Fruit fly (Drosophila melanogaster) whole organism, embryonic: ENCODE measurements around the gene RpS12.

Source experiments
- CG1024 ChIP-seq: fragments of 200-800 bp; sonication (Bioruptor generic); IDR thresholded peaks from 2 replicates; pipeline ENCODE4 v1.3.6; 2022; ENCODE audit warnings: missing biosample characterization, missing genetic modification characterization
- CG10979 ChIP-seq: fragments of 200-800 bp; sonication (Bioruptor generic); optimal IDR thresholded peaks from 2 replicates; lab custom pipeline; 2018; ENCODE audit warnings: missing biosample characterization, mild to moderate bottlenecking, missing genetic modification characterization, moderate library complexity
- CG12104 ChIP-seq: fragments of 200-800 bp; sonication (Bioruptor generic); optimal IDR thresholded peaks from 3 replicates; lab custom pipeline; 2016; ENCODE audit warnings: missing biosample characterization, missing genetic modification characterization
- CG1233 ChIP-seq: fragments of 200-800 bp; sonication (Bioruptor generic); optimal IDR thresholded peaks from 4 replicates; lab custom pipeline; 2018; ENCODE audit warnings: missing biosample characterization, mild to moderate bottlenecking, missing genetic modification characterization
- CG15601 ChIP-seq: fragments of 200-800 bp; sonication (Bioruptor generic); optimal IDR thresholded peaks from 3 replicates; lab custom pipeline; 2019; ENCODE audit warnings: missing biosample characterization, mild to moderate bottlenecking, missing genetic modification characterization, moderate library complexity
- CG18619 ChIP-seq: fragments of 200-800 bp; sonication (Bioruptor generic); optimal IDR thresholded peaks from 3 replicates; lab custom pipeline; 2017; ENCODE audit warnings: missing biosample characterization, mild to moderate bottlenecking, missing genetic modification characterization
- CG2678 ChIP-seq: fragments of 200-800 bp; sonication (Bioruptor generic); optimal IDR thresholded peaks from 3 replicates; lab custom pipeline; 2019; ENCODE audit warnings: missing biosample characterization, mild to moderate bottlenecking, missing genetic modification characterization, moderate library complexity
- CG30431 ChIP-seq: fragments of 200-800 bp; sonication (Bioruptor generic); optimal IDR thresholded peaks from 2 replicates; lab custom pipeline; 2017; ENCODE audit warnings: missing biosample characterization, missing genetic modification characterization
- CG3407 ChIP-seq: fragments of 200-800 bp; sonication (Bioruptor generic); optimal IDR thresholded peaks from 2 replicates; lab custom pipeline; 2018; ENCODE audit warnings: missing biosample characterization, mild to moderate bottlenecking, missing genetic modification characterization
- CG4820 ChIP-seq: fragments of 200-800 bp; sonication (Bioruptor generic); optimal IDR thresholded peaks from 3 replicates; lab custom pipeline; 2016; ENCODE audit warnings: missing biosample characterization, missing genetic modification characterization
- CG6854 ChIP-seq: fragments of 200-800 bp; sonication (Bioruptor generic); optimal IDR thresholded peaks from 3 replicates; lab custom pipeline; 2017; ENCODE audit warnings: missing biosample characterization, mild to moderate bottlenecking, missing genetic modification characterization
- CG7357 ChIP-seq: fragments of 200-800 bp; sonication (Bioruptor generic); IDR thresholded peaks from 3 replicates; pipeline ENCODE4 v1.3.6; 2022; ENCODE audit warnings: missing biosample characterization, missing genetic modification characterization
- CTCF ChIP-seq: fragments of 200-800 bp; sonication (Bioruptor generic); optimal IDR thresholded peaks from 2 replicates; lab custom pipeline; 2017; ENCODE audit warnings: missing biosample characterization, mild to moderate bottlenecking, missing genetic modification characterization, moderate library complexity
- Camta ChIP-seq: fragments of 200-800 bp; sonication (Bioruptor generic); optimal IDR thresholded peaks from 2 replicates; lab custom pipeline; 2016; ENCODE audit warnings: missing biosample characterization, missing genetic modification characterization
- D19A ChIP-seq: fragments of 200-800 bp; optimal IDR thresholded peaks from 3 replicates; lab custom pipeline; 2019; ENCODE audit warnings: missing biosample characterization, mild to moderate bottlenecking, missing genetic modification characterization, moderate library complexity
- Dll ChIP-seq: fragments of 200-800 bp; sonication (Bioruptor generic); IDR thresholded peaks from 4 replicates; pipeline ENCODE4 v1.3.6; 2022; ENCODE audit warnings: missing biosample characterization, missing genetic modification characterization; ENCODE audit not compliant: partially characterized antibody
- Gug ChIP-seq: fragments of 200-800 bp; sonication (Bioruptor generic); IDR thresholded peaks from 4 replicates; pipeline ENCODE4 v1.3.6; 2022; ENCODE audit warnings: missing biosample characterization, missing genetic modification characterization
- Hr3 ChIP-seq: fragments of 200-800 bp; sonication (Bioruptor generic); optimal IDR thresholded peaks from 3 replicates; lab custom pipeline; 2016; ENCODE audit warnings: missing biosample characterization, missing genetic modification characterization
- Rx ChIP-seq: fragments of 200-800 bp; sonication (Bioruptor generic); IDR thresholded peaks from 2 replicates; pipeline ENCODE4 v1.3.6; 2022; ENCODE audit warnings: missing biosample characterization, missing genetic modification characterization
- Scr ChIP-seq: fragments of 200-800 bp; sonication (Bioruptor generic); IDR thresholded peaks from 2 replicates; pipeline ENCODE4 v1.3.6; 2022; ENCODE audit warnings: missing biosample characterization, missing genetic modification characterization; ENCODE audit not compliant: partially characterized antibody
- Trl ChIP-seq, 3 experiments: fragments of >200 bp in 2 of 3; fragments of 200-800 bp in 1 of 3; sonication (Bioruptor generic) in 1 of 3; optimal IDR thresholded peaks; 2 replicates in 1 of 3; 3 replicates in 2 of 3; lab custom pipeline; 2016 to 2017; ENCODE audit warnings: missing biosample characterization in 1 of 3, missing genetic modification characterization in 1 of 3
- ap ChIP-seq: fragments of 200-800 bp; sonication (Bioruptor generic); IDR thresholded peaks from 2 replicates; pipeline ENCODE4 v1.3.6; 2022; ENCODE audit warnings: missing biosample characterization, missing genetic modification characterization
- bbx ChIP-seq: fragments of 200-800 bp; sonication (Bioruptor generic); IDR thresholded peaks from 2 replicates; pipeline ENCODE4 v1.3.6; 2022; ENCODE audit warnings: missing biosample characterization, missing genetic modification characterization; ENCODE audit not compliant: partially characterized antibody
- bowl ChIP-seq: fragments of 200-800 bp; sonication (Bioruptor generic); IDR thresholded peaks from 2 replicates; pipeline ENCODE4 v1.3.6; 2022; ENCODE audit warnings: missing biosample characterization, missing genetic modification characterization
- btn ChIP-seq: fragments of 200-800 bp; sonication (Bioruptor generic); optimal IDR thresholded peaks from 2 replicates; lab custom pipeline; 2016; ENCODE audit warnings: missing biosample characterization, missing genetic modification characterization
- cato ChIP-seq: fragments of 200-800 bp; sonication (Bioruptor generic); optimal IDR thresholded peaks from 2 replicates; lab custom pipeline; 2016; ENCODE audit warnings: missing biosample characterization, missing genetic modification characterization, borderline replicate concordance
- chif ChIP-seq, 2 experiments: fragments of 200-800 bp; sonication (Bioruptor generic); optimal IDR thresholded peaks; 3 replicates each; lab custom pipeline; 2016; ENCODE audit warnings: missing biosample characterization in 2 of 2, missing genetic modification characterization in 2 of 2
- dimm ChIP-seq: fragments of 200-800 bp; sonication (Bioruptor generic); IDR thresholded peaks from 2 replicates; pipeline ENCODE4 v1.3.6; 2022; ENCODE audit warnings: missing biosample characterization, missing genetic modification characterization
- esg ChIP-seq: fragments of 200-800 bp; sonication (Bioruptor generic); conservative IDR thresholded peaks from 2 replicates; pipeline ENCODE4 v1.3.6; 2022; ENCODE audit warnings: missing biosample characterization, missing genetic modification characterization
- gem ChIP-seq: fragments of 200-800 bp; sonication (Bioruptor generic); optimal IDR thresholded peaks from 2 replicates; lab custom pipeline; 2019; ENCODE audit warnings: missing biosample characterization, mild to moderate bottlenecking, missing genetic modification characterization, moderate library complexity
- grau ChIP-seq: fragments of 200-800 bp; optimal IDR thresholded peaks from 3 replicates; lab custom pipeline; 2019; ENCODE audit warnings: missing biosample characterization, mild to moderate bottlenecking, missing genetic modification characterization, moderate library complexity
- gsb-n ChIP-seq: fragments of 200-800 bp; sonication (Bioruptor generic); optimal IDR thresholded peaks from 3 replicates; lab custom pipeline; 2018; ENCODE audit warnings: missing biosample characterization, mild to moderate bottlenecking, missing genetic modification characterization
- kah ChIP-seq: fragments of 200-800 bp; sonication (Bioruptor generic); optimal IDR thresholded peaks from 2 replicates; lab custom pipeline; 2018; ENCODE audit warnings: missing biosample characterization, mild to moderate bottlenecking, missing genetic modification characterization
- lola ChIP-seq, 3 experiments: fragments of >200 bp in 2 of 3; fragments of 200-800 bp in 1 of 3; sonication (Bioruptor generic) in 1 of 3; optimal IDR thresholded peaks; 2 replicates each; lab custom pipeline; 2017 to 2019; ENCODE audit warnings: missing biosample characterization in 3 of 3, missing genetic modification characterization in 3 of 3, mild to moderate bottlenecking in 1 of 3, moderate library complexity in 1 of 3
- luna ChIP-seq: fragments of 200-800 bp; sonication (Bioruptor generic); optimal IDR thresholded peaks from 2 replicates; lab custom pipeline; 2016; ENCODE audit warnings: missing biosample characterization, missing genetic modification characterization
- mam ChIP-seq: fragments of 200-800 bp; sonication (Bioruptor generic); optimal IDR thresholded peaks from 3 replicates; lab custom pipeline; 2016; ENCODE audit warnings: missing biosample characterization, missing genetic modification characterization
- pb ChIP-seq: fragments of 200-800 bp; sonication (Bioruptor generic); optimal IDR thresholded peaks from 3 replicates; lab custom pipeline; 2016; ENCODE audit warnings: missing biosample characterization, missing genetic modification characterization
- phol ChIP-seq: fragments of 200-800 bp; sonication (Bioruptor generic); optimal IDR thresholded peaks from 3 replicates; lab custom pipeline; 2018; ENCODE audit warnings: missing biosample characterization, mild to moderate bottlenecking, missing genetic modification characterization, moderate library complexity
- pros ChIP-seq: fragments of 200-800 bp; sonication (Bioruptor generic); optimal IDR thresholded peaks from 3 replicates; lab custom pipeline; 2019; ENCODE audit warnings: missing biosample characterization, mild to moderate bottlenecking, missing genetic modification characterization, moderate library complexity
- run ChIP-seq: fragments of 200-800 bp; sonication (Bioruptor generic); optimal IDR thresholded peaks from 3 replicates; lab custom pipeline; 2018; ENCODE audit warnings: missing biosample characterization, mild to moderate bottlenecking, missing genetic modification characterization
- schlank ChIP-seq: fragments of 200-800 bp; sonication (Bioruptor generic); optimal IDR thresholded peaks from 2 replicates; lab custom pipeline; 2018; ENCODE audit warnings: missing biosample characterization, mild to moderate bottlenecking, missing genetic modification characterization
- scrt ChIP-seq: fragments of 200-800 bp; sonication (Bioruptor generic); optimal IDR thresholded peaks from 2 replicates; lab custom pipeline; 2018; ENCODE audit warnings: missing biosample characterization, mild to moderate bottlenecking, missing genetic modification characterization, moderate library complexity
- slou ChIP-seq: fragments of 200-800 bp; sonication (Bioruptor generic); optimal IDR thresholded peaks from 3 replicates; lab custom pipeline; 2016; ENCODE audit warnings: missing biosample characterization, missing genetic modification characterization
- so ChIP-seq: fragments of 200-800 bp; sonication (Bioruptor generic); IDR thresholded peaks from 3 replicates; pipeline ENCODE4 v1.3.6; 2022; ENCODE audit warnings: missing biosample characterization, missing genetic modification characterization
- ssp ChIP-seq: fragments of 200-800 bp; sonication (Bioruptor generic); IDR thresholded peaks from 2 replicates; pipeline ENCODE4 v1.3.6; 2022; ENCODE audit warnings: missing biosample characterization, missing genetic modification characterization
- stwl ChIP-seq: fragments of 200-800 bp; sonication (Bioruptor generic); optimal IDR thresholded peaks from 3 replicates; lab custom pipeline; 2018; ENCODE audit warnings: missing biosample characterization, mild to moderate bottlenecking, missing genetic modification characterization, moderate library complexity
- wek ChIP-seq: fragments of 200-800 bp; sonication (Bioruptor generic); optimal IDR thresholded peaks from 3 replicates; lab custom pipeline; 2018; ENCODE audit warnings: missing biosample characterization, mild to moderate bottlenecking, missing genetic modification characterization, moderate library complexity
- zf30C ChIP-seq: fragments of 200-800 bp; sonication (Bioruptor generic); optimal IDR thresholded peaks from 3 replicates; lab custom pipeline; 2018; ENCODE audit warnings: missing biosample characterization, mild to moderate bottlenecking, missing genetic modification characterization

Gene RpS12

dm6 chr3L:13041292-13042067, 18.3 kb downstream of the RpS12 start, which contains the start of gene RpS4 (continued):
- TF ChIP-seq bbx (GFP tag; lab: Robert Waterston, UW) = peak; percentile 48; the same call in 1 of the 2 replicates
- peak; percentile 64 for TF ChIP-seq pros
- peak; percentile 96 for TF ChIP-seq CG18619 (GFP tag; lab: Kevin White, UChicago)
- peak; percentile 50; the same call in 1 of the 2 replicates for TF ChIP-seq bowl (GFP tag; lab: Robert Waterston, UW)
- peak; percentile 73 for TF ChIP-seq CG10979 (tag; lab: Kevin White, UChicago)
- peak; percentile 92 for TF ChIP-seq CG3407 (GFP tag; lab: Kevin White, UChicago)
- peak; percentile 89 for TF ChIP-seq Gug (GFP tag; lab: Robert Waterston, UW)
- peak; percentile 91 for TF ChIP-seq ssp (GFP tag; lab: Robert Waterston, UW)
- TF ChIP-seq so (GFP tag; lab: Robert Waterston, UW) = peak; percentile 68; the same call in 1 of the 3 replicates
- TF ChIP-seq CG2678 = peak; percentile 78
- TF ChIP-seq pb (GFP tag; lab: Kevin White, UChicago) = peak; percentile 92
- peak; percentile 84 for TF ChIP-seq gsb-n (tag; lab: Kevin White, UChicago)
- peak; percentile 82 for TF ChIP-seq CG30431 (GFP tag; lab: Kevin White, UChicago)
- TF ChIP-seq scrt (GFP tag; lab: Kevin White, UChicago) = peak; percentile 92
- TF ChIP-seq gem (tag; lab: Kevin White, UChicago) = peak; percentile 50
- TF ChIP-seq CTCF = peak; percentile 71
- TF ChIP-seq slou (GFP tag; lab: Kevin White, UChicago) = peak; percentile 73
- TF ChIP-seq dimm (GFP tag; lab: Robert Waterston, UW) = no peak
- peak; percentile 94 for TF ChIP-seq CG6854 (GFP tag; lab: Kevin White, UChicago)
- peak; percentile 90 for TF ChIP-seq CG15601
- peak; percentile 40 for TF ChIP-seq esg (GFP tag; lab: Robert Waterston, UW)
- TF ChIP-seq CG7357 (GFP tag; lab: Robert Waterston, UW) = no peak
- TF ChIP-seq wek = peak; percentile 99
- TF ChIP-seq run (tag; lab: Kevin White, UChicago) = peak; percentile 89
- peak; percentile 84 for TF ChIP-seq btn (GFP tag; lab: Kevin White, UChicago)
- peak; percentile 84 for TF ChIP-seq mam (GFP tag; lab: Kevin White, UChicago)
- peak in 1 of 3 experiments; percentile 40 for TF ChIP-seq lola (GFP tag; optimal IDR thresholded peaks at IDR 0.05; lab: Kevin White, UChicago)
- TF ChIP-seq Rx (GFP tag; lab: Robert Waterston, UW) = peak; percentile 85
- TF ChIP-seq CG4820 (GFP tag; lab: Kevin White, UChicago) = peak; percentile 45
- TF ChIP-seq luna (GFP tag; lab: Kevin White, UChicago) = peak; percentile 69
- TF ChIP-seq grau = peak; percentile 76
- peak; percentile 76 for TF ChIP-seq zf30C
- TF ChIP-seq chif (GFP tag; optimal IDR thresholded peaks at IDR 0.05; lab: Kevin White, UChicago) = peak; percentile 76 to 77
- no peak for TF ChIP-seq Trl (optimal IDR thresholded peaks at IDR 0.05; lab: Kevin White, UChicago)
- peak; percentile 89 for TF ChIP-seq Trl (GFP tag; optimal IDR thresholded peaks at IDR 0.05; lab: Kevin White, UChicago)
- peak; percentile 69 for TF ChIP-seq stwl (tag; lab: Kevin White, UChicago)
- peak; percentile 79 for TF ChIP-seq Camta (GFP tag; lab: Kevin White, UChicago)
- peak; percentile 53 for TF ChIP-seq cato (GFP tag; lab: Kevin White, UChicago)
- TF ChIP-seq Dll (GFP tag; lab: Robert Waterston, UW) = 0 out of 4 replicates have a peak, but pooled peaks have one; percentile 8
- peak; percentile 89 for TF ChIP-seq CG12104
- TF ChIP-seq kah = peak; percentile 91
- TF ChIP-seq CG1233 (GFP tag; lab: Kevin White, UChicago) = peak; percentile 95
- TF ChIP-seq phol = peak; percentile 72
- TF ChIP-seq D19A = peak; percentile 43
- TF ChIP-seq CG1024 (GFP tag; lab: Robert Waterston, UW) = peak; percentile 82
- TF ChIP-seq Hr3 = peak; percentile 66
- TF ChIP-seq schlank (tag; lab: Kevin White, UChicago) = peak; percentile 95
- 0 out of 2 replicates have a peak, but pooled peaks have one; percentile 32 for TF ChIP-seq Scr (GFP tag; lab: Robert Waterston, UW)
- peak; percentile 69 for TF ChIP-seq ap
